Fruit fly (Drosophila melanogaster): Measurements from ENCODE around the gene CG9717.
A peak's percentile ranks its signal among the peaks of the same experiment; 100 is the strongest.

Gene CG9717

dm6 chr3R:30536919-30537318 lies 50.2 kb downstream of the CG9717 start:
- TF ChIP-seq usp (GFP tag; optimal IDR thresholded peaks at IDR 0.05) (no peak), jim (GFP tag; optimal IDR thresholded peaks at IDR 0.05) (no peak), OdsH (GFP tag; optimal IDR thresholded peaks at IDR 0.05) (no peak), ey (GFP tag; optimal IDR thresholded peaks at IDR 0.05) (no peak), Myc (optimal IDR thresholded peaks at IDR 0.05) (no peak), Rel (GFP tag; optimal IDR thresholded peaks at IDR 0.05) (no peak), Rel (tag; optimal IDR thresholded peaks at IDR 0.05) (no peak), h (GFP tag; optimal IDR thresholded peaks at IDR 0.05) (no peak), dl (GFP tag; optimal IDR thresholded peaks at IDR 0.05; ENCODE audit: insufficient read depth in 1 of 2, partially characterized antibody in 2 of 2) (no peak), HLH106 (tag; optimal IDR thresholded peaks at IDR 0.05) (no peak), tai (GFP tag; optimal IDR thresholded peaks at IDR 0.05) (no peak), br (GFP tag; optimal IDR thresholded peaks at IDR 0.05) (no peak), Dif (GFP tag; optimal IDR thresholded peaks at IDR 0.05; ENCODE audit: partially characterized antibody) (no peak), sv (GFP tag; optimal IDR thresholded peaks at IDR 0.05) (no peak), Hr78 (GFP tag; optimal IDR thresholded peaks at IDR 0.05) (no peak), Dfd (GFP tag; optimal IDR thresholded peaks at IDR 0.05) (no peak), Mio (GFP tag; optimal IDR thresholded peaks at IDR 0.05) (no peak)

- TF ChIP-seq dl (GFP tag; optimal IDR thresholded peaks at IDR 0.05; ENCODE audit: insufficient read depth in 1 of 2, partially characterized antibody in 2 of 2) (no peak), Dfd (GFP tag; optimal IDR thresholded peaks at IDR 0.05) (no peak), CG9705 (GFP tag; optimal IDR thresholded peaks at IDR 0.05) (no peak), CrebA (GFP tag; optimal IDR thresholded peaks at IDR 0.05; ENCODE audit: borderline replicate concordance) (no peak), Hr78 (GFP tag; optimal IDR thresholded peaks at IDR 0.05) (no peak), woc (GFP tag; optimal IDR thresholded peaks at IDR 0.05) (no peak), brk (GFP tag; optimal IDR thresholded peaks at IDR 0.05) (no peak), Jra (GFP tag; optimal IDR thresholded peaks at IDR 0.05) (no peak), CG32264 (GFP tag; optimal IDR thresholded peaks at IDR 0.05) (no peak), br (GFP tag; optimal IDR thresholded peaks at IDR 0.05) (no peak)
These were observed 50.7 kb downstream of the CG9717 start for dm6 chr3R:30536432-30536831.

- TF ChIP-seq Rel (GFP tag; optimal IDR thresholded peaks at IDR 0.05) (no peak), Rel (tag; optimal IDR thresholded peaks at IDR 0.05) (peak; percentile 28), jim (GFP tag; optimal IDR thresholded peaks at IDR 0.05) (no peak)
These were observed 52.7 kb downstream of the CG9717 start for dm6 chr3R:30534444-30534843.

All from whole organism, wandering third instar larva.